Worm (Caenorhabditis elegans): Measurements from ENCODE around the gene alh-4.

- TF ChIP-seq zim-3 (tag; optimal IDR thresholded peaks at IDR 0.05), result no peak
- no peak for TF ChIP-seq pha-4 (tag; optimal IDR thresholded peaks at IDR 0.05)
- TF ChIP-seq xnd-1 (tag; optimal IDR thresholded peaks at IDR 0.05), result no peak
- no peak for TF ChIP-seq D2030.7 (GFP tag; IDR thresholded peaks at IDR 0.05)
- no peak for TF ChIP-seq dox-1 (GFP tag; IDR thresholded peaks at IDR 0.05)
- TF ChIP-seq egl-44 (GFP tag; IDR thresholded peaks at IDR 0.05), result no peak
- TF ChIP-seq ceh-100 (GFP tag; IDR thresholded peaks at IDR 0.05), result no peak
- no peak for TF ChIP-seq tlf-1 (GFP tag; optimal IDR thresholded peaks at IDR 0.05)
- TF ChIP-seq ztf-28 (GFP tag; IDR thresholded peaks at IDR 0.05), result no peak
- TF ChIP-seq aptf-3 (GFP tag; IDR thresholded peaks at IDR 0.05), result no peak
- TF ChIP-seq ama-1 (optimal IDR thresholded peaks at IDR 0.05), result no peak
- no peak for TF ChIP-seq ama-1 (GFP tag; optimal IDR thresholded peaks at IDR 0.05)
These were observed 30.8 kb downstream of the alh-4 start for ce11 chrV:6398922-6399321.

Data from whole organism, young adult.